Fruit fly (Drosophila melanogaster) whole organism, embryonic: Measurements from ENCODE around the gene CG31549.

Source experiments
- Aef1 ChIP-seq: fragments of 200-800 bp; sonication (Bioruptor generic); IDR thresholded peaks from 3 replicates; pipeline ENCODE4 v1.3.6; 2022; ENCODE audit warnings: missing biosample characterization, missing genetic modification characterization
- Asciz ChIP-seq: fragments of 200-800 bp; sonication (Bioruptor generic); optimal IDR thresholded peaks from 2 replicates; lab custom pipeline; 2017; ENCODE audit warnings: missing biosample characterization, mild to moderate bottlenecking, missing genetic modification characterization, missing genetic modification reagents
- B-H2 ChIP-seq: fragments of 200-800 bp; sonication (Bioruptor generic); optimal IDR thresholded peaks from 2 replicates; lab custom pipeline; 2018; ENCODE audit warnings: missing biosample characterization, mild to moderate bottlenecking, missing genetic modification characterization
- CG10321 ChIP-seq: fragments of 200-800 bp; sonication (Bioruptor generic); IDR thresholded peaks from 2 replicates; pipeline ENCODE4 v1.3.6; 2022; ENCODE audit warnings: missing biosample characterization, missing genetic modification characterization
- CG10543 ChIP-seq: fragments of 200-800 bp; sonication (Bioruptor generic); optimal IDR thresholded peaks from 3 replicates; lab custom pipeline; 2017; ENCODE audit warnings: missing biosample characterization, mild to moderate bottlenecking, missing genetic modification characterization, moderate library complexity
- CG12236 ChIP-seq: fragments of 200-800 bp; sonication (Bioruptor generic); optimal IDR thresholded peaks from 2 replicates; lab custom pipeline; 2016; ENCODE audit warnings: missing biosample characterization, missing genetic modification characterization
- CG15269 ChIP-seq: fragments of 200-800 bp; sonication (Bioruptor generic); optimal IDR thresholded peaks from 2 replicates; lab custom pipeline; 2018; ENCODE audit warnings: missing biosample characterization, mild to moderate bottlenecking, missing genetic modification characterization, moderate library complexity
- CG3281 ChIP-seq: fragments of 200-800 bp; sonication (Bioruptor generic); optimal IDR thresholded peaks from 3 replicates; lab custom pipeline; 2017; ENCODE audit warnings: missing biosample characterization, mild to moderate bottlenecking, missing genetic modification characterization
- CG34376 ChIP-seq: fragments of 200-800 bp; sonication (Bioruptor generic); optimal IDR thresholded peaks from 2 replicates; lab custom pipeline; 2018; ENCODE audit warnings: missing biosample characterization, mild to moderate bottlenecking, missing genetic modification characterization
- CG4617 ChIP-seq: fragments of 200-800 bp; sonication (Bioruptor generic); optimal IDR thresholded peaks from 3 replicates; lab custom pipeline; 2016; ENCODE audit warnings: missing biosample characterization, missing genetic modification characterization, borderline replicate concordance
- CG8290 ChIP-seq, 3 experiments: fragments of 200-800 bp; sonication (Bioruptor generic); optimal IDR thresholded peaks; 2 replicates each; lab custom pipeline; 2016 to 2019; ENCODE audit warnings: missing biosample characterization in 3 of 3, missing genetic modification characterization in 3 of 3, mild to moderate bottlenecking in 2 of 3, moderate library complexity in 1 of 3
- CG8478 ChIP-seq: fragments of >200 bp; optimal IDR thresholded peaks from 2 replicates; lab custom pipeline; 2018
- CG9437 ChIP-seq: fragments of 200-800 bp; sonication (Bioruptor generic); optimal IDR thresholded peaks from 2 replicates; lab custom pipeline; 2018; ENCODE audit warnings: missing biosample characterization, mild to moderate bottlenecking, missing genetic modification characterization
- Deaf1 ChIP-seq: fragments of 200-800 bp; optimal IDR thresholded peaks from 3 replicates; lab custom pipeline; 2019; ENCODE audit warnings: missing biosample characterization, mild to moderate bottlenecking, missing genetic modification characterization, moderate library complexity
- Elba2 ChIP-seq: fragments of 200-800 bp; sonication (Bioruptor generic); optimal IDR thresholded peaks from 3 replicates; lab custom pipeline; 2016; ENCODE audit warnings: missing biosample characterization, missing genetic modification characterization
- HLH4C ChIP-seq: fragments of 200-800 bp; sonication (Bioruptor generic); IDR thresholded peaks from 3 replicates; pipeline ENCODE4 v1.3.6; 2022; ENCODE audit warnings: missing biosample characterization, missing genetic modification characterization; ENCODE audit not compliant: partially characterized antibody
- HmgZ ChIP-seq: fragments of 200-800 bp; sonication (Bioruptor generic); optimal IDR thresholded peaks from 2 replicates; lab custom pipeline; 2018; ENCODE audit warnings: missing biosample characterization, mild to moderate bottlenecking, missing genetic modification characterization
- MESR4 ChIP-seq: fragments of 200-800 bp; sonication (Bioruptor generic); optimal IDR thresholded peaks from 2 replicates; lab custom pipeline; 2018; ENCODE audit warnings: missing biosample characterization, mild to moderate bottlenecking, missing genetic modification characterization, moderate library complexity
- Med ChIP-seq: fragments of 200-800 bp; sonication (Bioruptor generic); peaks from one replicate; lab custom pipeline; 2016; ENCODE audit warnings: missing biosample characterization, missing genetic modification characterization, mild to moderate bottlenecking, inconsistent platforms, moderate library complexity
- Meics ChIP-seq: fragments of 200-800 bp; sonication (Bioruptor generic); optimal IDR thresholded peaks from 2 replicates; lab custom pipeline; 2017; ENCODE audit warnings: missing biosample characterization, mild to moderate bottlenecking, missing genetic modification characterization
- NC2β ChIP-seq: fragments of 200-800 bp; sonication (Bioruptor generic); optimal IDR thresholded peaks from 2 replicates; lab custom pipeline; 2016; ENCODE audit warnings: missing biosample characterization, missing genetic modification characterization
- Nf-YC ChIP-seq: fragments of 200-800 bp; optimal IDR thresholded peaks from 3 replicates; lab custom pipeline; 2019; ENCODE audit warnings: missing biosample characterization, mild to moderate bottlenecking, missing genetic modification characterization, moderate library complexity
- Oli ChIP-seq: fragments of 200-800 bp; sonication (Bioruptor generic); optimal IDR thresholded peaks from 2 replicates; lab custom pipeline; 2018; ENCODE audit warnings: missing biosample characterization, mild to moderate bottlenecking, missing genetic modification characterization, moderate library complexity
- Pdp1 ChIP-seq, 2 experiments: fragments of 200-800 bp; sonication (Bioruptor generic); optimal IDR thresholded peaks; 3 replicates each; lab custom pipeline; 2016; ENCODE audit warnings: missing biosample characterization in 2 of 2, missing genetic modification characterization in 2 of 2, mild to moderate bottlenecking in 1 of 2, moderate library complexity in 1 of 2
- Usf ChIP-seq: fragments of 200-800 bp; sonication (Bioruptor generic); optimal IDR thresholded peaks from 2 replicates; lab custom pipeline; 2017; ENCODE audit warnings: missing genotype, missing biosample characterization, missing genetic modification characterization
- YL-1 ChIP-seq: fragments of 200-800 bp; sonication (Bioruptor generic); optimal IDR thresholded peaks from 3 replicates; lab custom pipeline; 2017; ENCODE audit warnings: missing biosample characterization, mild to moderate bottlenecking, missing genetic modification characterization
- amos ChIP-seq: fragments of 200-800 bp; sonication (Bioruptor generic); IDR thresholded peaks from 2 replicates; pipeline ENCODE4 v1.3.6; 2022; ENCODE audit warnings: missing biosample characterization, missing genetic modification characterization; ENCODE audit not compliant: partially characterized antibody
- bbx ChIP-seq: fragments of 200-800 bp; sonication (Bioruptor generic); IDR thresholded peaks from 2 replicates; pipeline ENCODE4 v1.3.6; 2022; ENCODE audit warnings: missing biosample characterization, missing genetic modification characterization; ENCODE audit not compliant: partially characterized antibody
- bigmax ChIP-seq: fragments of 200-800 bp; sonication (Bioruptor generic); optimal IDR thresholded peaks from 2 replicates; lab custom pipeline; 2018; ENCODE audit warnings: missing biosample characterization, mild to moderate bottlenecking, missing genetic modification characterization
- cad ChIP-seq: fragments of >200 bp; optimal IDR thresholded peaks from 2 replicates; lab custom pipeline; 2017; ENCODE audit warnings: missing biosample characterization, missing genetic modification characterization
- cwo ChIP-seq: fragments of 200-800 bp; sonication (Bioruptor generic); optimal IDR thresholded peaks from 3 replicates; lab custom pipeline; 2017; ENCODE audit warnings: missing biosample characterization, missing genetic modification characterization, mild to moderate bottlenecking, moderate library complexity, missing genetic modification reagents
- dmrt11E ChIP-seq: fragments of 200-800 bp; sonication (Bioruptor generic); optimal IDR thresholded peaks from 3 replicates; lab custom pipeline; 2018; ENCODE audit warnings: missing biosample characterization, mild to moderate bottlenecking, missing genetic modification characterization, moderate library complexity
- ftz-f1 ChIP-seq: fragments of 200-800 bp; sonication (Bioruptor generic); optimal IDR thresholded peaks from 2 replicates; lab custom pipeline; 2016; ENCODE audit warnings: missing biosample characterization, missing genetic modification characterization
- hkb ChIP-seq, 2 experiments: fragments of 200-800 bp in 1 of 2; fragments of >200 bp in 1 of 2; sonication (Bioruptor generic) in 1 of 2; IDR thresholded peaks in 1 of 2; optimal IDR thresholded peaks in 1 of 2; 2 replicates each; pipeline versions ENCODE4 v1.3.6 to Lab custom; 2017 to 2022; ENCODE audit warnings: missing biosample characterization in 1 of 2, missing genetic modification characterization in 1 of 2
- insv ChIP-seq, 2 experiments: fragments of 200-800 bp; sonication (Bioruptor generic); optimal IDR thresholded peaks; 3 replicates each; lab custom pipeline; 2016 to 2018; ENCODE audit warnings: missing biosample characterization in 2 of 2, missing genetic modification characterization in 2 of 2
- mirr ChIP-seq: fragments of 200-800 bp; sonication (Bioruptor generic); optimal IDR thresholded peaks from 3 replicates; lab custom pipeline; 2018; ENCODE audit warnings: missing biosample characterization, mild to moderate bottlenecking, missing genetic modification characterization
- nerfin-2 ChIP-seq: fragments of 200-800 bp; sonication (Bioruptor generic); IDR thresholded peaks from 2 replicates; pipeline ENCODE4 v1.3.6; 2022; ENCODE audit warnings: missing biosample characterization, missing genetic modification characterization; ENCODE audit not compliant: partially characterized antibody
- pho ChIP-seq: fragments of 200-800 bp; sonication (Bioruptor generic); optimal IDR thresholded peaks from 2 replicates; lab custom pipeline; 2016; ENCODE audit warnings: missing biosample characterization, missing genetic modification characterization
- phol ChIP-seq: fragments of 200-800 bp; sonication (Bioruptor generic); optimal IDR thresholded peaks from 3 replicates; lab custom pipeline; 2018; ENCODE audit warnings: missing biosample characterization, mild to moderate bottlenecking, missing genetic modification characterization, moderate library complexity
- psq ChIP-seq: fragments of 200-800 bp; sonication (Bioruptor generic); optimal IDR thresholded peaks from 2 replicates; lab custom pipeline; 2017; ENCODE audit warnings: missing biosample characterization, missing genetic modification characterization
- rib ChIP-seq: fragments of 200-800 bp; sonication (Bioruptor generic); IDR thresholded peaks from 2 replicates; pipeline ENCODE4 v1.3.6; 2022; ENCODE audit warnings: missing biosample characterization, missing genetic modification characterization
- slbo ChIP-seq: fragments of 200-800 bp; sonication (Bioruptor generic); IDR thresholded peaks from 2 replicates; pipeline ENCODE4 v1.3.6; 2022; ENCODE audit warnings: missing biosample characterization, missing genetic modification characterization
- sr ChIP-seq: fragments of 200-800 bp; sonication (Bioruptor generic); IDR thresholded peaks from 3 replicates; pipeline ENCODE4 v1.3.6; 2022; ENCODE audit warnings: missing biosample characterization, missing genetic modification characterization
- sug ChIP-seq: fragments of 200-800 bp; optimal IDR thresholded peaks from 2 replicates; lab custom pipeline; 2019; ENCODE audit warnings: missing biosample characterization, mild to moderate bottlenecking, missing genetic modification characterization, moderate library complexity
- trh ChIP-seq: fragments of 200-800 bp; sonication (Bioruptor generic); optimal IDR thresholded peaks from 2 replicates; lab custom pipeline; 2016; ENCODE audit warnings: missing biosample characterization, missing genetic modification characterization
- vnd ChIP-seq: fragments of 200-800 bp; sonication (Bioruptor generic); IDR thresholded peaks from 3 replicates; pipeline ENCODE4 v1.3.6; 2022; ENCODE audit warnings: missing biosample characterization, missing genetic modification characterization; ENCODE audit not compliant: partially characterized antibody

CG31549 gene

dm6 chr3R:5591398-5591853 is 40.6 kb upstream of the CG31549 start, which contains the start of the genes noi and Vha26 (continued):
- TF ChIP-seq pho (GFP tag; lab: Kevin White, UChicago) (peak; percentile 26), CG12236 (GFP tag; lab: Kevin White, UChicago) (no peak), hkb (optimal IDR thresholded peaks at IDR 0.05; lab: Kevin White, UChicago) (no peak), hkb (GFP tag; IDR thresholded peaks at IDR 0.05; lab: Robert Waterston, UW) (no peak), Aef1 (GFP tag; lab: Robert Waterston, UW) (0 out of 3 replicates have a peak, but pooled peaks have one; percentile 25), slbo (GFP tag; lab: Robert Waterston, UW) (peak; percentile 47), Oli (tag; lab: Kevin White, UChicago) (no peak), CG10543 (peak; percentile 44), CG15269 (tag; lab: Kevin White, UChicago) (no peak), trh (GFP tag; lab: Kevin White, UChicago) (no peak)

dm6 chr3R:5592009-5592572 is 39.9 kb upstream of the CG31549 start:
- TF ChIP-seq Meics (GFP tag; lab: Kevin White, UChicago) (no peak), vnd (GFP tag; lab: Robert Waterston, UW) (no peak), ftz-f1 (peak; percentile 63), CG3281 (GFP tag; lab: Kevin White, UChicago) (peak; percentile 3), bigmax (GFP tag; lab: Kevin White, UChicago) (peak; percentile 13), CG4617 (GFP tag; lab: Kevin White, UChicago) (peak; percentile 47), sr (GFP tag; lab: Robert Waterston, UW) (peak; percentile 67; the same call in 2 of the 3 replicates), Deaf1 (tag; lab: Kevin White, UChicago) (peak; percentile 41), bbx (0 out of 2 replicates have a peak, but pooled peaks have one; percentile 15), dmrt11E (tag; lab: Kevin White, UChicago) (no peak), phol (tag; lab: Kevin White, UChicago) (peak; percentile 28), psq (GFP tag; lab: Kevin White, UChicago) (no peak), YL-1 (peak; percentile 78), CG34376 (peak; percentile 5), Med (peak; percentile 73), amos (GFP tag; lab: Robert Waterston, UW) (peak; percentile 33; the same call in 1 of the 2 replicates), MESR4 (GFP tag; lab: Kevin White, UChicago) (peak; percentile 13), CG8478 (lab: Kevin White, UChicago) (peak; percentile 17), NC2β (GFP tag; lab: Kevin White, UChicago) (no peak), HmgZ (tag; lab: Kevin White, UChicago) (peak; percentile 31), B-H2 (peak; percentile 28), CG9437 (GFP tag; lab: Kevin White, UChicago) (peak; percentile 97), Pdp1 (GFP tag; optimal IDR thresholded peaks at IDR 0.05; lab: Kevin White, UChicago) (peak in 1 of 2 experiments; percentile 64), mirr (GFP tag; lab: Kevin White, UChicago) (peak; percentile 24), Asciz (GFP tag; lab: Kevin White, UChicago) (no peak), sug (tag; lab: Kevin White, UChicago) (peak; percentile 57), insv (GFP tag; optimal IDR thresholded peaks at IDR 0.05; lab: Kevin White, UChicago) (peak; percentile 43 to 88), CG10321 (GFP tag; lab: Robert Waterston, UW) (peak; percentile 96), CG12236 (GFP tag; lab: Kevin White, UChicago) (no peak), CG8290 (GFP tag; optimal IDR thresholded peaks at IDR 0.05; lab: Kevin White, UChicago) (no peak), CG8290 (tag; optimal IDR thresholded peaks at IDR 0.05; lab: Kevin White, UChicago) (peak in 1 of 2 experiments; percentile 19), rib (no peak), nerfin-2 (GFP tag; lab: Robert Waterston, UW) (0 out of 2 replicates have a peak, but pooled peaks have one; percentile 28), Elba2 (GFP tag; lab: Kevin White, UChicago) (peak; percentile 71), HLH4C (GFP tag; lab: Robert Waterston, UW) (peak; percentile 45; the same call in 1 of the 3 replicates), Nf-YC (peak; percentile 63), cad (GFP tag; lab: Kevin White, UChicago) (peak; percentile 39), cwo (peak; percentile 79), Usf (GFP tag; lab: Kevin White, UChicago) (peak; percentile 91)
